Worm (Caenorhabditis elegans) whole organism, L2 larva: Measurements from ENCODE around the gene czw-1.

Experiments
- ZK546.5 ChIP-seq: sonication (generic microtip); optimal IDR thresholded peaks from 2 replicates; lab custom pipeline; 2017; ENCODE audit warnings: missing biosample characterization, missing genetic modification characterization
- egl-27 ChIP-seq: sonication (generic microtip); optimal IDR thresholded peaks from 3 replicates; lab custom pipeline; 2017; ENCODE audit warnings: missing biosample characterization, missing genetic modification reagents, missing genetic modification characterization
- mdl-1 ChIP-seq, 2 experiments: fragments of 150-350 bp in 1 of 2; sonication (generic microtip) in 1 of 2; optimal IDR thresholded peaks; 2 replicates each; lab custom pipeline; 2017; ENCODE audit warnings: missing biosample characterization in 2 of 2, missing genetic modification characterization in 2 of 2
- nhr-237 ChIP-seq: fragments of 150-350 bp; optimal IDR thresholded peaks from 2 replicates; lab custom pipeline; 2014; ENCODE audit warnings: missing biosample characterization, missing genetic modification characterization
- nhr-25 ChIP-seq: fragments of 150-350 bp; sonication (generic microtip); optimal IDR thresholded peaks from 3 replicates; lab custom pipeline; 2014; ENCODE audit warnings: missing biosample characterization, missing genetic modification characterization
- nhr-77 ChIP-seq: fragments of 150-350 bp; optimal IDR thresholded peaks from 2 replicates; lab custom pipeline; 2014; ENCODE audit warnings: missing biosample characterization, missing genetic modification characterization
- peb-1 ChIP-seq: fragments of 150-350 bp; optimal IDR thresholded peaks from 2 replicates; lab custom pipeline; 2014; ENCODE audit warnings: missing biosample characterization, missing genetic modification characterization
- unc-39 ChIP-seq: fragments of 150-350 bp; optimal IDR thresholded peaks from 2 replicates; lab custom pipeline; 2014; ENCODE audit warnings: missing biosample characterization, missing genetic modification characterization
- ztf-4 ChIP-seq: fragments of 150-350 bp; optimal IDR thresholded peaks from 2 replicates; lab custom pipeline; 2014; ENCODE audit warnings: missing biosample characterization, missing genetic modification characterization

DNA sequence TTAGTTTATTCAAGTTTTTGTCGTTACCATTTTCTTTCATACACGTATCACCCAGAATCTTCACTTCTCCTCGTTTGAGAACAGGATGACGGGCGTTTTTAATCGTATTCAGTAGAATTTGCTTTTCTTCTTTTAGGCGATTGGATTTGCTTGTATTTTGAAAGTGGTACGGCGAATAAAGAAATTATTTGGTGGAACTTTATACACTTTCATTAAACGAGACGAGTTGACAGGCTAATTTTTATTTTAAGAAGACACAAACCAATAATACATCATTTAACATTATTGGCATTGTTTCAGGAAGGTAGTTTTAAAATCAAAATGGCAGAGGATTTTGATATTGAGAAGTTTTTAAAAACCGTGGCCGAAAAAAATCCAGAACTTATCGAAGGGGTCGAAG, 31.6 kb downstream of the czw-1 start, which contains the start of gene C49H3.4:
- TF ChIP-seq egl-27: no peak
- TF ChIP-seq ZK546.5 (tag; lab: Kevin White, UChicago): no peak
- no peak for TF ChIP-seq unc-39 (tag; lab: Kevin White, UChicago)
- TF ChIP-seq nhr-25 (tag; lab: Kevin White, UChicago): no peak
- TF ChIP-seq nhr-77 (tag; lab: Kevin White, UChicago): no peak
- no peak for TF ChIP-seq mdl-1 (tag; optimal IDR thresholded peaks at IDR 0.05; lab: Kevin White, UChicago)
- TF ChIP-seq nhr-237 (tag; lab: Kevin White, UChicago): no peak
- TF ChIP-seq peb-1 (tag; lab: Kevin White, UChicago): no peak
- no peak for TF ChIP-seq ztf-4 (tag; lab: Kevin White, UChicago)
